Worm (Caenorhabditis elegans): ENCODE results near the gene F55G11.10.
A peak's percentile ranks its signal among the peaks of the same experiment; 100 is the strongest.

DNA sequence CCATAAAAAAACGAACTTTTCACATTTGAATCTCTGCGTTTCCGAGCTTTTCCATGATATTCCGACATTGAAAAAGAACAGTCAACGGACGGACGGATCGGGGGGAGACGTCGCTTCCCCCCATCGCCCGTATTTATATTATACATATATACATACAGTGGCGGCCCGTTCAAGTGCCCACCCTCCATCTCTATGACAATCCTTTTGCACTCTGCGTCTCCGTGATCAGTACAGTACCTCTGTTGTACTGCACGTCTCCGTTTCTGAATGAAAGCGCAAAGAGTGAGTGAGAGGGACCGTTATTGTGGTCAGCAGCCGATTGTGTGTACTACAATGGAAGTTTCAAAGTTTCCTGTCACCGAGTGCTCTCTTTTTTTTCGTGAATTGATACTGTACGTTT is 50.5 kb downstream of the F55G11.10 start:
- peak; percentile 23 for TF ChIP-seq sptf-1 (tag; optimal IDR thresholded peaks at IDR 0.05)
- TF ChIP-seq ceh-39 (tag; optimal IDR thresholded peaks at IDR 0.05), result no peak
- no peak for TF ChIP-seq ceh-43 (GFP tag; optimal IDR thresholded peaks at IDR 0.05)
- no peak for TF ChIP-seq lin-13 (tag; optimal IDR thresholded peaks at IDR 0.05)
- no peak for TF ChIP-seq drap-1 (GFP tag; optimal IDR thresholded peaks at IDR 0.05)

Measured in whole organism, mixed stage, embryonic.